Fruit fly (Drosophila melanogaster): ENCODE measurements around the gene CG31815.

Gene CG31815

dm6 chr2L:16656692-16657109 is 51.1 kb downstream of the CG31815 start (continued):
- TF ChIP-seq Dbx (GFP tag; IDR thresholded peaks at IDR 0.05): peak; percentile 81
- peak; percentile 64; the same call in 1 of the 2 replicates for TF ChIP-seq CG9215 (GFP tag; IDR thresholded peaks at IDR 0.05)
- peak; percentile 29 for TF ChIP-seq Dad (GFP tag; optimal IDR thresholded peaks at IDR 0.05)
- TF ChIP-seq CG1603 (tag; optimal IDR thresholded peaks at IDR 0.05): peak; percentile 24
- TF ChIP-seq bigmax (GFP tag; optimal IDR thresholded peaks at IDR 0.05): no peak
- peak; percentile 30 for TF ChIP-seq twi (tag; optimal IDR thresholded peaks at IDR 0.05)
- no peak for TF ChIP-seq Vsx1 (GFP tag; optimal IDR thresholded peaks at IDR 0.05)
- TF ChIP-seq E2f2 (GFP tag; IDR thresholded peaks at IDR 0.05): peak; percentile 95
- TF ChIP-seq CG1602 (GFP tag; optimal IDR thresholded peaks at IDR 0.05): peak; percentile 64
- 0 out of 2 replicates have a peak, but pooled peaks have one; percentile 15 for TF ChIP-seq dati (GFP tag; IDR thresholded peaks at IDR 0.05)
- no peak for TF ChIP-seq en (GFP tag; optimal IDR thresholded peaks at IDR 0.05)
- peak; percentile 68 for TF ChIP-seq CG13775 (GFP tag; optimal IDR thresholded peaks at IDR 0.05)
- TF ChIP-seq dm (GFP tag; optimal IDR thresholded peaks at IDR 0.05): peak; percentile 9
- TF ChIP-seq wdn (GFP tag; IDR thresholded peaks at IDR 0.05): peak; percentile 62; the same call in 1 of the 2 replicates
- no peak for TF ChIP-seq zen2 (GFP tag; IDR thresholded peaks at IDR 0.05; ENCODE audit: partially characterized antibody)
- TF ChIP-seq CG4854 (GFP tag; optimal IDR thresholded peaks at IDR 0.05): no peak
- TF ChIP-seq gsb-n (tag; optimal IDR thresholded peaks at IDR 0.05): peak; percentile 60
- TF ChIP-seq dmrt11E (tag; optimal IDR thresholded peaks at IDR 0.05): peak; percentile 61
- TF ChIP-seq CG42726 (GFP tag; IDR thresholded peaks at IDR 0.05; ENCODE audit: partially characterized antibody): peak; percentile 78
- TF ChIP-seq CG31224 (GFP tag; IDR thresholded peaks at IDR 0.05): peak; percentile 55
- peak; percentile 70 for TF ChIP-seq E2f1 (GFP tag; IDR thresholded peaks at IDR 0.05)
- TF ChIP-seq CG31441 (GFP tag; IDR thresholded peaks at IDR 0.05): peak; percentile 78
- TF ChIP-seq CG13424 (tag; optimal IDR thresholded peaks at IDR 0.05): peak; percentile 66
- TF ChIP-seq croc (GFP tag; conservative IDR thresholded peaks at IDR 0.05): peak; percentile 43
- no peak for TF ChIP-seq pros (GFP tag; optimal IDR thresholded peaks at IDR 0.05)
- TF ChIP-seq usp (GFP tag; optimal IDR thresholded peaks at IDR 0.05): no peak
- peak; percentile 99 for TF ChIP-seq CG18011 (GFP tag; optimal IDR thresholded peaks at IDR 0.05)
- no peak for TF ChIP-seq CG7987 (GFP tag; optimal IDR thresholded peaks at IDR 0.05)
- no peak for TF ChIP-seq CG6854 (GFP tag; optimal IDR thresholded peaks at IDR 0.05)
- no peak for TF ChIP-seq Lpt (GFP tag; optimal IDR thresholded peaks at IDR 0.05)
- peak; percentile 56; the same call in 2 of the 3 replicates for TF ChIP-seq CG11093 (GFP tag; IDR thresholded peaks at IDR 0.05)
- TF ChIP-seq CG17568 (GFP tag; optimal IDR thresholded peaks at IDR 0.05): no peak
- TF ChIP-seq D19A (tag; optimal IDR thresholded peaks at IDR 0.05): peak; percentile 53
- TF ChIP-seq vfl (GFP tag; optimal IDR thresholded peaks at IDR 0.05): peak; percentile 0
- peak; percentile 19 for TF ChIP-seq psq (GFP tag; optimal IDR thresholded peaks at IDR 0.05)
- peak; percentile 69 for TF ChIP-seq Hsf (GFP tag; optimal IDR thresholded peaks at IDR 0.05)
- peak; percentile 45 for TF ChIP-seq kay (GFP tag; optimal IDR thresholded peaks at IDR 0.05)
- TF ChIP-seq CG3847 (GFP tag; IDR thresholded peaks at IDR 0.05): peak; percentile 58
- TF ChIP-seq Xrp1 (GFP tag; IDR thresholded peaks at IDR 0.05): peak; percentile 78
- peak; percentile 56; the same call in 1 of the 2 replicates for TF ChIP-seq cas (GFP tag; IDR thresholded peaks at IDR 0.05)
- peak; percentile 1 for TF ChIP-seq lbe (GFP tag; optimal IDR thresholded peaks at IDR 0.05)
- peak; percentile 54 for TF ChIP-seq Oli (tag; optimal IDR thresholded peaks at IDR 0.05)
- TF ChIP-seq CG10979 (tag; optimal IDR thresholded peaks at IDR 0.05): peak; percentile 51
- TF ChIP-seq ham (GFP tag; IDR thresholded peaks at IDR 0.05): peak; percentile 56; the same call in 1 of the 2 replicates
- peak; percentile 63 for TF ChIP-seq B-H1 (GFP tag; IDR thresholded peaks at IDR 0.05)
- peak; percentile 74 for TF ChIP-seq CG14014 (GFP tag; IDR thresholded peaks at IDR 0.05)
- peak; percentile 54; the same call in 1 of the 2 replicates for TF ChIP-seq Rx (GFP tag; IDR thresholded peaks at IDR 0.05)
- peak; percentile 13 for TF ChIP-seq Sin3A (optimal IDR thresholded peaks at IDR 0.05)
- TF ChIP-seq CG6272 (GFP tag; IDR thresholded peaks at IDR 0.05): peak; percentile 81
- no peak for TF ChIP-seq tio (GFP tag; optimal IDR thresholded peaks at IDR 0.05)
- no peak for TF ChIP-seq sqz (GFP tag; optimal IDR thresholded peaks at IDR 0.05)
- no peak for TF ChIP-seq ftz-f1 (GFP tag; optimal IDR thresholded peaks at IDR 0.05)
